Fruit fly (Drosophila melanogaster) whole organism, pupa: Measurements from ENCODE around the gene SmydA-8.

Experiments used
- CG10348 ChIP-seq: fragments of 200-800 bp; sonication (Bioruptor generic); IDR thresholded peaks from 2 replicates; pipeline ENCODE4 v1.3.6; 2022; ENCODE audit warnings: missing biosample characterization, missing genetic modification characterization
- CG12605 ChIP-seq: fragments of 200-800 bp; sonication (Bioruptor generic); IDR thresholded peaks from 2 replicates; pipeline ENCODE4 v1.3.6; 2022; ENCODE audit warnings: missing biosample characterization, missing genetic modification characterization
- CG13204 ChIP-seq: fragments of 200-800 bp; sonication (Bioruptor generic); optimal IDR thresholded peaks from 2 replicates; lab custom pipeline; 2018; ENCODE audit warnings: missing biosample characterization, mild to moderate bottlenecking, missing genetic modification characterization, moderate library complexity
- CG14655 ChIP-seq: fragments of 200-800 bp; sonication (Bioruptor generic); optimal IDR thresholded peaks from 3 replicates; lab custom pipeline; 2017; ENCODE audit warnings: mild to moderate bottlenecking, missing biosample characterization, missing genetic modification reagents, missing genetic modification characterization
- CG15710 ChIP-seq: fragments of 200-800 bp; sonication (Bioruptor generic); optimal IDR thresholded peaks from 2 replicates; lab custom pipeline; 2018; ENCODE audit warnings: missing biosample characterization, mild to moderate bottlenecking, missing genetic modification characterization, moderate library complexity
- CG17806 ChIP-seq: fragments of 200-800 bp; sonication (Bioruptor generic); optimal IDR thresholded peaks from 2 replicates; lab custom pipeline; 2018; ENCODE audit warnings: missing biosample characterization, mild to moderate bottlenecking, missing genetic modification characterization, moderate library complexity
- CG32121 ChIP-seq: fragments of 200-800 bp; sonication (Bioruptor generic); IDR thresholded peaks from 2 replicates; pipeline ENCODE4 v1.3.6; 2022; ENCODE audit warnings: missing biosample characterization, missing genetic modification characterization
- CG34367 ChIP-seq: fragments of 200-800 bp; sonication (Bioruptor generic); optimal IDR thresholded peaks from 2 replicates; lab custom pipeline; 2018; ENCODE audit warnings: missing biosample characterization, mild to moderate bottlenecking, missing genetic modification characterization
- CG4496 ChIP-seq: fragments of 200-800 bp; sonication (Bioruptor generic); IDR thresholded peaks from 3 replicates; pipeline ENCODE4 v1.3.6; 2022; ENCODE audit warnings: missing biosample characterization, missing genetic modification characterization
- CG8159 ChIP-seq: fragments of 200-800 bp; sonication (Bioruptor generic); optimal IDR thresholded peaks from 3 replicates; lab custom pipeline; 2018; ENCODE audit warnings: missing biosample characterization, mild to moderate bottlenecking, missing genetic modification characterization, moderate library complexity
- CG8301 ChIP-seq: fragments of 200-800 bp; sonication (Bioruptor generic); optimal IDR thresholded peaks from 2 replicates; lab custom pipeline; 2018; ENCODE audit warnings: missing biosample characterization, mild to moderate bottlenecking, missing genetic modification characterization
- CG9948 ChIP-seq: fragments of 200-800 bp; sonication (Bioruptor generic); optimal IDR thresholded peaks from 2 replicates; lab custom pipeline; 2018; ENCODE audit warnings: missing biosample characterization, mild to moderate bottlenecking, missing genetic modification characterization, moderate library complexity
- D1 ChIP-seq: fragments of 200-800 bp; sonication (Bioruptor generic); optimal IDR thresholded peaks from 2 replicates; lab custom pipeline; 2018; ENCODE audit warnings: missing biosample characterization, mild to moderate bottlenecking, missing genetic modification characterization, moderate library complexity
- EcR ChIP-seq: fragments of 200-800 bp; sonication (Bioruptor generic); optimal IDR thresholded peaks from 3 replicates; lab custom pipeline; 2019; ENCODE audit warnings: missing biosample characterization, missing genetic modification characterization, mild to moderate bottlenecking, moderate library complexity, missing genetic modification reagents
- Ets98B ChIP-seq: fragments of 200-800 bp; sonication (Bioruptor generic); IDR thresholded peaks from 2 replicates; pipeline ENCODE4 v1.3.6; 2022; ENCODE audit warnings: missing biosample characterization, missing genetic modification characterization
- Pif1A ChIP-seq: fragments of 200-800 bp; sonication (Bioruptor generic); optimal IDR thresholded peaks from 3 replicates; lab custom pipeline; 2016; ENCODE audit warnings: missing biosample characterization, missing genetic modification characterization
- Pif1B ChIP-seq: fragments of 200-800 bp; sonication (Bioruptor generic); optimal IDR thresholded peaks from 3 replicates; lab custom pipeline; 2016; ENCODE audit warnings: missing biosample characterization, missing genetic modification characterization
- Snoo ChIP-seq: fragments of 200-800 bp; sonication (Bioruptor generic); optimal IDR thresholded peaks from 3 replicates; lab custom pipeline; 2017; ENCODE audit warnings: missing biosample characterization, mild to moderate bottlenecking, missing genetic modification characterization, inconsistent platforms
- fd96Ca ChIP-seq: fragments of 200-800 bp; sonication (Bioruptor generic); IDR thresholded peaks from 3 replicates; pipeline ENCODE4 v1.3.6; 2022; ENCODE audit warnings: missing biosample characterization, missing genetic modification characterization
- gl ChIP-seq: fragments of 200-800 bp; sonication (Bioruptor generic); optimal IDR thresholded peaks from 2 replicates; lab custom pipeline; 2018; ENCODE audit warnings: missing biosample characterization, mild to moderate bottlenecking, missing genetic modification characterization
- rn ChIP-seq: fragments of 200-800 bp; sonication (Bioruptor generic); IDR thresholded peaks from 2 replicates; pipeline ENCODE4 v1.3.6; 2022; ENCODE audit warnings: missing biosample characterization, missing genetic modification characterization

SmydA-8 gene

DNA sequence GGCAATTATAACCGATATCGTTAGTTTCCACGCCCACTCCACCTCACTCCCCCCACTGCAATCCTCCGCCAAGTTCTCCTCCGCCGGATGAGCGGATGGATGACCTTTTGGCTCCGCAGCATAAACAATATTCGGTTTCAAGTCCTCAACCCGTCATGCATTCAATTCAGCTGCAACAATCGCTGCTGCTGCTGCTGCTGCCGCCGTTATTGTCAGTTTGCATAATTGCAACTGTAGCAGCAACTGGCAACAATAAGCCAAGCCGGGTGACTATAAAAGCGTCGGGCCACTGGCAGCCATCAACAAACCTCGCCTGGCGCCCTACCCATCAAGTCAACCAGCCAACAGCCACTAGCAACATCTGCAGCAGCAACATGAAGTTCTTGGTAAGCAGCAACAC, 27.1 kb downstream of the SmydA-8 start, which contains the start of gene CG17777:
TSS of gene CG17777 (plus strand) at position 301 of the 400 bp plus-strand sequence.
- TF ChIP-seq EcR (no peak), fd96Ca (no peak)

DNA sequence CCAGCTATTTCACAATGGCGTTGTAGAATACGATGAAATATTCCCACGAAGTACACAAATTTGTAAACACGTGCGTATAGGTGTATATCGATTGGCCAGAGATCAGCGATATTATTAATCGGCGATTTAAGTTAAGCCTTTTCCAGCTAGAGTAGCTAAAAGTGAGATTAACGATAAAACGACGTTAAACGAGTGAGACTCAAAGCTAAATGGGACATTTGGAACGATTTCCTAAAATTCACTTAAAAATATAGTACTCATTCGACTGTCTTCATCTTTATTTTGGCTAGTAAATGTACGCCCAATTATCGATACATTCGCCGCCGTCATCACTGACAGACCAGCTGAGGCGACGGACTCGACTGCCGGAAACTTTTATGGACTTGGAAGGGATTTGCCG, 29.0 kb downstream of the SmydA-8 start, which contains the start of the genes Nmd3 and CG17776:
TSS of gene Nmd3 (minus strand) at position 106 of the 400 bp plus-strand sequence.
TSS of gene CG17776 (plus strand) at position 163 of the 400 bp plus-strand sequence.
- TF ChIP-seq CG17806 (tag; lab: Kevin White, UChicago): no peak
- no peak for TF ChIP-seq Snoo (tag; lab: Kevin White, UChicago)
- TF ChIP-seq rn (GFP tag; lab: Robert Waterston, UW): no peak
- TF ChIP-seq CG12605 (GFP tag; lab: Robert Waterston, UW): no peak
- TF ChIP-seq CG13204 (GFP tag; lab: Kevin White, UChicago): no peak
- no peak for TF ChIP-seq Ets98B
- TF ChIP-seq Pif1B (GFP tag; lab: Kevin White, UChicago): no peak
- TF ChIP-seq Pif1A (GFP tag; lab: Kevin White, UChicago): no peak
- no peak for TF ChIP-seq gl (tag; lab: Kevin White, UChicago)
- no peak for TF ChIP-seq D1
- no peak for TF ChIP-seq CG8301
- no peak for TF ChIP-seq EcR
- no peak for TF ChIP-seq CG4496 (GFP tag; lab: Robert Waterston, UW)
- TF ChIP-seq CG9948: no peak
- no peak for TF ChIP-seq CG10348 (GFP tag; lab: Robert Waterston, UW)

DNA sequence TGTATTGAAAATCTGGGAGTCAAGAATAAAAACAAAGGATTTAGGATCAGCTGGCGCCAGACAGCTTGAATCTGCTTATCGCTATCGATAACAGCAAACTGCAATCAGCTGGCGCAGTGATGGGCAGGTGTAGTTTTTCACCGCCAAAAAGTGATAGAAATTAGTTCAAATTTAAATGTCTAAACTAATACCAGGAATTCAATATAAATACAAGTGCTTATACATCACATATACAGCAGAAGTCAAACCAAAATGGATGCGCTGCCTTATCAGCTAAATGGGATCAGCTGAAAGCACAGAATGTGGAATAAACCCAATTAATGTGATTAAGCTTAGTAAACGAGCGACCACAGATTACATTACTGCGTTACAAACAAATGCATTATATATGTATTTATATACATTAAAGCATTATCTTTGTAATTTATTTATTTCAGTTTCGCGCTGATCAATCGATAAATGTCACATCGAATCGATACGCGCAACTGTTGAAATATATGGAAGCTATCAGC, 32.8 kb downstream of the SmydA-8 start, which contains the start of gene pn:
TSS of gene pn (plus strand) at position 462 of the 512 bp plus-strand sequence.
- TF ChIP-seq Ets98B (no peak), EcR (no peak), gl (tag; lab: Kevin White, UChicago) (no peak), CG8301 (no peak), CG12605 (GFP tag; lab: Robert Waterston, UW) (no peak), CG34367 (tag; lab: Kevin White, UChicago) (no peak), fd96Ca (no peak), Pif1A (GFP tag; lab: Kevin White, UChicago) (no peak), CG17806 (tag; lab: Kevin White, UChicago) (no peak), CG8159 (no peak), Snoo (tag; lab: Kevin White, UChicago) (no peak), rn (GFP tag; lab: Robert Waterston, UW) (no peak), CG4496 (GFP tag; lab: Robert Waterston, UW) (no peak), CG14655 (GFP tag; lab: Kevin White, UChicago) (no peak)

- TF ChIP-seq gl (tag; lab: Kevin White, UChicago) (no peak), Ets98B (no peak), D1 (no peak), CG12605 (GFP tag; lab: Robert Waterston, UW) (no peak), CG17806 (tag; lab: Kevin White, UChicago) (no peak), Snoo (tag; lab: Kevin White, UChicago) (no peak), CG8159 (no peak), CG8301 (no peak), Pif1A (GFP tag; lab: Kevin White, UChicago) (no peak), fd96Ca (no peak), EcR (no peak), CG4496 (GFP tag; lab: Robert Waterston, UW) (no peak), CG13204 (GFP tag; lab: Kevin White, UChicago) (no peak), CG14655 (GFP tag; lab: Kevin White, UChicago) (no peak)
These were observed 34.8 kb downstream of the SmydA-8 start, which contains the start of gene Cyp4ae1 for dm6 chrX:2178802-2179201. Gene Cyp4ae1 (plus strand): TSS chrX:2179007.

DNA sequence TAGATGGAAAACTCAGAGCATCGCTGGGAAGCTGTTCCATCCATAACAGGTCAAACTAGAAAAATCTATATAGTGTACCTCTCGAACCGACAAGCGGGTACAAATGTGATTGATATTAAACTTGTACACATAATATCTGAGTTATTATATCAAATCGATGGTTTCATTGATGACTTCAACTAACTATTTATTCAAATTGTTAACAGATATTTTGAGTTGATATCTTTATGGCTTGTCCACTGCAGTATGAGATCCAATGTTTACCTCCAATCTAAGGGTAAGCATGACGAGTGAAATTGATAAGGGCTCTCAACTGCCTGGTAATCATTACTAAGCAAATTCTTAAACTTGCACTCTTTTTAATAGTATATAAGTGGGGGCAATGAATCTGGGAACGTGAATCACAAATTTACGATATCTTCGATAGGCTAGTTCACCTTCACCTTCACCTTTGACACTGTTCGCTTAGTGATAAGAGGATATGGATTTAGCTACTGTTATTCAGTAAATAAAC, 37.6 kb downstream of the SmydA-8 start, which contains the start of gene Cyp4d2:
TSS of gene Cyp4d2 (plus strand) at position 51 of the 514 bp plus-strand sequence.
- TF ChIP-seq CG9948: no peak
- no peak for TF ChIP-seq CG14655 (GFP tag; lab: Kevin White, UChicago)
- no peak for TF ChIP-seq CG34367 (tag; lab: Kevin White, UChicago)
- no peak for TF ChIP-seq CG32121 (GFP tag; lab: Robert Waterston, UW)
- no peak for TF ChIP-seq CG12605 (GFP tag; lab: Robert Waterston, UW)
- TF ChIP-seq CG13204 (GFP tag; lab: Kevin White, UChicago): no peak
- TF ChIP-seq CG17806 (tag; lab: Kevin White, UChicago): no peak
- TF ChIP-seq EcR: no peak
- TF ChIP-seq fd96Ca: no peak
- TF ChIP-seq CG10348 (GFP tag; lab: Robert Waterston, UW): no peak
- TF ChIP-seq CG8159: no peak
- no peak for TF ChIP-seq rn (GFP tag; lab: Robert Waterston, UW)
- TF ChIP-seq Ets98B: no peak
- TF ChIP-seq CG4496 (GFP tag; lab: Robert Waterston, UW): no peak

DNA sequence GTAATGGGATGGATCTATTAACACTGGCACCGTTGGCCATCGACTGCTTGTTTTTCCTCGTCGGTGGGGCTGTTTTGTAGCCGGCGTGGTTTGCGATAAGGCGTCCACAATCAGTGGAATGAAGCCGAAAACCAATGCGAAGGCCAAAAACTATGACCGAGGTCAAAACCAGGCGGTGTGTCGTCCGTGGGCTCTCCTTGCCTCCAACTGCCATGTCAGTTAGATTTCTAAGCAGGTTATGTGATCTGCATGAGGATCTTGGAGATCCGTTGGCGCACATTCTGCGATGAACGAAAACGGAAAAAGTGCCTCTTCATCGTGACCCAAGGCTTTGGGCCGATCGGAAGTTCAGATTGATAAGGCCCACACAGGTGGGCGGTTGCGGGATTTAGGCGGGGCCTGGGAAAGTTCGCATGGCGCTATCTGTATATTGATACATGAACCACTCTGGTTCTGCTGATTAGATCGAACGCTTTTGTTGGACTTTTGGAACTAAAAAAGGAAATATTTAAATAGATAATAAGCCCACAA, 38.3 kb downstream of the SmydA-8 start, which contains the start of gene Cyp4d14:
TSS of gene Cyp4d14 (minus strand) at position 51 of the 531 bp plus-strand sequence.
- TF ChIP-seq fd96Ca (no peak), CG15710 (tag; lab: Kevin White, UChicago) (no peak), EcR (no peak), Ets98B (no peak), CG4496 (GFP tag; lab: Robert Waterston, UW) (no peak), CG32121 (GFP tag; lab: Robert Waterston, UW) (no peak), gl (tag; lab: Kevin White, UChicago) (no peak), Pif1B (GFP tag; lab: Kevin White, UChicago) (no peak), rn (GFP tag; lab: Robert Waterston, UW) (no peak), CG17806 (tag; lab: Kevin White, UChicago) (no peak), CG13204 (GFP tag; lab: Kevin White, UChicago) (no peak), CG8301 (no peak), CG34367 (tag; lab: Kevin White, UChicago) (no peak), CG10348 (GFP tag; lab: Robert Waterston, UW) (no peak), CG8159 (no peak)
